Worm (Caenorhabditis elegans) whole organism, L2 larva: ENCODE data around the gene evl-20.

Source experiments
- C34F6.9 ChIP-seq: fragments of 150-350 bp; optimal IDR thresholded peaks from 2 replicates; lab custom pipeline; 2014; ENCODE audit warnings: missing biosample characterization, missing genetic modification characterization
- F13H6.1 ChIP-seq: sonication (generic microtip); optimal IDR thresholded peaks from 2 replicates; lab custom pipeline; 2016; ENCODE audit warnings: missing genetic modification characterization, missing compliant biosample characterization
- R02D3.7 ChIP-seq: fragments of 150-350 bp; optimal IDR thresholded peaks from 2 replicates; lab custom pipeline; 2014; ENCODE audit warnings: missing biosample characterization, missing genetic modification characterization
- Y55F3AM.14 ChIP-seq: fragments of 200-800 bp; sonication (Bioruptor generic); optimal IDR thresholded peaks from 2 replicates; lab custom pipeline; 2018; ENCODE audit warnings: mild to moderate bottlenecking, missing genetic modification characterization, missing compliant biosample characterization
- ZK546.5 ChIP-seq: sonication (generic microtip); optimal IDR thresholded peaks from 2 replicates; lab custom pipeline; 2017; ENCODE audit warnings: missing biosample characterization, missing genetic modification characterization
- aly-2 ChIP-seq: fragments of 150-350 bp; optimal IDR thresholded peaks from 2 replicates; lab custom pipeline; 2014; ENCODE audit warnings: missing biosample characterization, missing genetic modification characterization
- ama-1 ChIP-seq: fragments of 150-350 bp; optimal IDR thresholded peaks from 2 replicates; lab custom pipeline; 2018; ENCODE audit warnings: inconsistent platforms
- blmp-1 ChIP-seq: sonication (generic microtip); optimal IDR thresholded peaks from 2 replicates; lab custom pipeline; 2017; ENCODE audit warnings: missing genetic modification characterization, mild to moderate bottlenecking, missing compliant biosample characterization, antibody characterized with exemption, moderate library complexity; ENCODE audit not compliant: insufficient read depth
- crh-2 ChIP-seq: sonication (generic microtip); optimal IDR thresholded peaks from 2 replicates; lab custom pipeline; 2017; ENCODE audit warnings: missing biosample characterization, missing genetic modification characterization
- dmd-4 ChIP-seq: sonication (generic microtip); optimal IDR thresholded peaks from 2 replicates; lab custom pipeline; 2017; ENCODE audit warnings: missing biosample characterization, missing genetic modification characterization
- egl-27 ChIP-seq: sonication (generic microtip); optimal IDR thresholded peaks from 3 replicates; lab custom pipeline; 2017; ENCODE audit warnings: missing biosample characterization, missing genetic modification reagents, missing genetic modification characterization
- elt-1 ChIP-seq: fragments of 150-350 bp; optimal IDR thresholded peaks from 2 replicates; lab custom pipeline; 2014; ENCODE audit warnings: missing biosample characterization, missing genetic modification characterization
- fos-1 ChIP-seq: fragments of 150-350 bp; optimal IDR thresholded peaks from 2 replicates; lab custom pipeline; 2014; ENCODE audit warnings: missing biosample characterization, missing genetic modification characterization
- gmeb-1 ChIP-seq: fragments of 150-350 bp; optimal IDR thresholded peaks from 2 replicates; lab custom pipeline; 2014; ENCODE audit warnings: missing biosample characterization, missing genetic modification characterization
- lin-13 ChIP-seq: fragments of 150-350 bp; optimal IDR thresholded peaks from 2 replicates; lab custom pipeline; 2014; ENCODE audit warnings: missing biosample characterization, missing genetic modification reagents, missing genetic modification characterization
- lsy-2 ChIP-seq, 2 experiments: fragments of 150-350 bp in 1 of 2; sonication (generic microtip) in 1 of 2; optimal IDR thresholded peaks; 2 replicates each; lab custom pipeline; 2014 to 2017; ENCODE audit warnings: missing biosample characterization in 2 of 2, missing genetic modification characterization in 2 of 2
- mbf-1 ChIP-seq: sonication (generic microtip); optimal IDR thresholded peaks from 2 replicates; lab custom pipeline; 2017; ENCODE audit warnings: missing biosample characterization, missing genetic modification characterization
- mdl-1 ChIP-seq, 2 experiments: fragments of 150-350 bp in 1 of 2; sonication (generic microtip) in 1 of 2; optimal IDR thresholded peaks; 2 replicates each; lab custom pipeline; 2017; ENCODE audit warnings: missing biosample characterization in 2 of 2, missing genetic modification characterization in 2 of 2
- nhr-10 ChIP-seq: sonication (generic microtip); optimal IDR thresholded peaks from 2 replicates; lab custom pipeline; 2017; ENCODE audit warnings: missing biosample characterization, missing genetic modification characterization
- nhr-129 ChIP-seq: fragments of 150-350 bp; optimal IDR thresholded peaks from 2 replicates; lab custom pipeline; 2014; ENCODE audit warnings: missing biosample characterization, missing genetic modification characterization
- nhr-21 ChIP-seq: fragments of 150-350 bp; optimal IDR thresholded peaks from 2 replicates; lab custom pipeline; 2014; ENCODE audit warnings: missing biosample characterization, missing genetic modification characterization
- nhr-23 ChIP-seq: fragments of 150-350 bp; optimal IDR thresholded peaks from 2 replicates; lab custom pipeline; 2014; ENCODE audit warnings: missing biosample characterization, missing genetic modification reagents, missing genetic modification characterization
- nhr-237 ChIP-seq: fragments of 150-350 bp; optimal IDR thresholded peaks from 2 replicates; lab custom pipeline; 2014; ENCODE audit warnings: missing biosample characterization, missing genetic modification characterization
- nhr-25 ChIP-seq: fragments of 150-350 bp; sonication (generic microtip); optimal IDR thresholded peaks from 3 replicates; lab custom pipeline; 2014; ENCODE audit warnings: missing biosample characterization, missing genetic modification characterization
- nhr-6 ChIP-seq: fragments of 150-350 bp; optimal IDR thresholded peaks from 2 replicates; lab custom pipeline; 2014; ENCODE audit warnings: missing biosample characterization, missing genetic modification characterization
- nhr-77 ChIP-seq: fragments of 150-350 bp; optimal IDR thresholded peaks from 2 replicates; lab custom pipeline; 2014; ENCODE audit warnings: missing biosample characterization, missing genetic modification characterization
- peb-1 ChIP-seq: fragments of 150-350 bp; optimal IDR thresholded peaks from 2 replicates; lab custom pipeline; 2014; ENCODE audit warnings: missing biosample characterization, missing genetic modification characterization
- sma-3 ChIP-seq: sonication (generic microtip); optimal IDR thresholded peaks from 2 replicates; lab custom pipeline; 2016; ENCODE audit warnings: missing genetic modification reagents, missing genetic modification characterization, missing compliant biosample characterization
- sma-9 ChIP-seq, 2 experiments: fragments of 150-350 bp in 1 of 2; sonication (generic microtip) in 1 of 2; optimal IDR thresholded peaks; 2 replicates each; lab custom pipeline; 2014 to 2016; ENCODE audit warnings: missing genetic modification characterization in 2 of 2, mild to moderate bottlenecking in 1 of 2, missing biosample characterization in 1 of 2, missing compliant biosample characterization in 1 of 2, missing genetic modification reagents in 1 of 2, moderate library complexity in 1 of 2
- snpc-4 ChIP-seq: fragments of 150-350 bp; optimal IDR thresholded peaks from 2 replicates; lab custom pipeline; 2014; ENCODE audit warnings: missing biosample characterization, missing genetic modification characterization
- unc-55 ChIP-seq: fragments of 150-350 bp; sonication (generic microtip); optimal IDR thresholded peaks from 3 replicates; lab custom pipeline; 2014; ENCODE audit warnings: missing biosample characterization, missing genetic modification reagents, missing genetic modification characterization
- zag-1 ChIP-seq: fragments of 150-350 bp; optimal IDR thresholded peaks from 2 replicates; lab custom pipeline; 2014; ENCODE audit warnings: missing biosample characterization, missing genetic modification characterization
- ztf-1 ChIP-seq: fragments of 200-800 bp; sonication (Bioruptor generic); conservative IDR thresholded peaks from 2 replicates; pipeline ENCODE4 v1.3.6; 2022; ENCODE audit warnings: missing genetic modification characterization, missing compliant biosample characterization
- ztf-4 ChIP-seq: fragments of 150-350 bp; optimal IDR thresholded peaks from 2 replicates; lab custom pipeline; 2014; ENCODE audit warnings: missing biosample characterization, missing genetic modification characterization

evl-20 gene

ce11 chrII:8440792-8441191, 3.3 kb upstream of the evl-20 start:
- TF ChIP-seq egl-27 (tag; lab: Kevin White, UChicago): peak; percentile 40
- no peak for TF ChIP-seq lin-13
- TF ChIP-seq elt-1 (tag; lab: Kevin White, UChicago): no peak
- peak; percentile 86 for TF ChIP-seq nhr-21 (tag; lab: Kevin White, UChicago)
- TF ChIP-seq fos-1: peak; percentile 54
- peak; percentile 66 for TF ChIP-seq nhr-25 (tag; lab: Kevin White, UChicago)
- no peak for TF ChIP-seq nhr-237 (tag; lab: Kevin White, UChicago)
- peak; percentile 85 for TF ChIP-seq sma-3 (GFP tag; lab: Kevin White, UChicago)
- TF ChIP-seq ama-1 (lab: Kevin White, UChicago): no peak
- no peak for TF ChIP-seq mbf-1
- TF ChIP-seq lsy-2 (tag; optimal IDR thresholded peaks at IDR 0.05; lab: Kevin White, UChicago): peak in 1 of 2 experiments; percentile 37
- TF ChIP-seq sma-9 (GFP tag; optimal IDR thresholded peaks at IDR 0.05; lab: Kevin White, UChicago): peak; percentile 90
- no peak for TF ChIP-seq sma-9 (tag; optimal IDR thresholded peaks at IDR 0.05; lab: Kevin White, UChicago)
- peak; percentile 5 to 20 for TF ChIP-seq mdl-1 (tag; optimal IDR thresholded peaks at IDR 0.05; lab: Kevin White, UChicago)
- TF ChIP-seq blmp-1: peak; percentile 50
- TF ChIP-seq gmeb-1 (tag; lab: Kevin White, UChicago): no peak
- peak; percentile 54 for TF ChIP-seq F13H6.1

- TF ChIP-seq ztf-4 (peak; percentile 1), sma-9 (GFP tag; optimal IDR thresholded peaks at IDR 0.05; lab: Kevin White, UChicago) (peak; percentile 25), sma-9 (tag; optimal IDR thresholded peaks at IDR 0.05; lab: Kevin White, UChicago) (no peak), unc-55 (GFP tag; lab: Kevin White, UChicago) (no peak), nhr-77 (tag; lab: Kevin White, UChicago) (no peak)
Measured at ce11 chrII:8441519-8441918, 2.6 kb upstream of the evl-20 start.

- peak; percentile 76 to 93 for TF ChIP-seq lsy-2 (tag; optimal IDR thresholded peaks at IDR 0.05; lab: Kevin White, UChicago)
- peak; percentile 31 for TF ChIP-seq crh-2 (tag; lab: Kevin White, UChicago)
- TF ChIP-seq sma-3 (GFP tag; lab: Kevin White, UChicago): peak; percentile 67
- no peak for TF ChIP-seq nhr-237 (tag; lab: Kevin White, UChicago)
- TF ChIP-seq peb-1 (tag; lab: Kevin White, UChicago): no peak
- TF ChIP-seq unc-55 (GFP tag; lab: Kevin White, UChicago): peak; percentile 59
- TF ChIP-seq nhr-21 (tag; lab: Kevin White, UChicago): peak; percentile 65
- TF ChIP-seq F13H6.1: peak; percentile 1
- peak; percentile 79 for TF ChIP-seq nhr-25 (tag; lab: Kevin White, UChicago)
- no peak for TF ChIP-seq ztf-1 (GFP tag; lab: Robert Waterston, UW)
- TF ChIP-seq zag-1: no peak
- TF ChIP-seq egl-27 (tag; lab: Kevin White, UChicago): no peak
- peak; percentile 16 for TF ChIP-seq fos-1
- TF ChIP-seq dmd-4 (tag; lab: Kevin White, UChicago): no peak
- peak; percentile 53 for TF ChIP-seq gmeb-1 (tag; lab: Kevin White, UChicago)
- TF ChIP-seq C34F6.9 (tag; lab: Kevin White, UChicago): peak; percentile 43
- TF ChIP-seq sma-9 (GFP tag; optimal IDR thresholded peaks at IDR 0.05; lab: Kevin White, UChicago): peak; percentile 60
- no peak for TF ChIP-seq sma-9 (tag; optimal IDR thresholded peaks at IDR 0.05; lab: Kevin White, UChicago)
- peak; percentile 17 for TF ChIP-seq blmp-1
- peak; percentile 42 for TF ChIP-seq Y55F3AM.14 (GFP tag; lab: Kevin White, UChicago)
- TF ChIP-seq snpc-4 (tag; lab: Kevin White, UChicago): no peak
Measured at ce11 chrII:8442176-8442575, 1.9 kb upstream of the evl-20 start.

- TF ChIP-seq ztf-4: no peak
- no peak for TF ChIP-seq nhr-21 (tag; lab: Kevin White, UChicago)
- TF ChIP-seq nhr-23 (tag; lab: Kevin White, UChicago): no peak
- TF ChIP-seq mbf-1: no peak
- TF ChIP-seq blmp-1: no peak
- no peak for TF ChIP-seq ztf-1 (GFP tag; lab: Robert Waterston, UW)
- TF ChIP-seq, all 48 proteins: peak for 0
Measured at ce11 chrII:8442717-8443223, 1.3 kb upstream of the evl-20 start, which contains the start of gene eif-3.G. Gene eif-3.G (plus strand): TSS chrII:8442767.

- TF ChIP-seq nhr-129: no peak
- TF ChIP-seq ZK546.5 (tag; lab: Kevin White, UChicago): no peak
- no peak for TF ChIP-seq unc-55 (GFP tag; lab: Kevin White, UChicago)
- TF ChIP-seq nhr-10: no peak
- TF ChIP-seq nhr-6 (tag; lab: Kevin White, UChicago): no peak
- TF ChIP-seq aly-2: no peak
- no peak for TF ChIP-seq Y55F3AM.14 (GFP tag; lab: Kevin White, UChicago)
- no peak for TF ChIP-seq zag-1
- no peak for TF ChIP-seq F13H6.1
- TF ChIP-seq crh-2 (tag; lab: Kevin White, UChicago): no peak
- TF ChIP-seq C34F6.9 (tag; lab: Kevin White, UChicago): no peak
- no peak for TF ChIP-seq gmeb-1 (tag; lab: Kevin White, UChicago)
- TF ChIP-seq sma-3 (GFP tag; lab: Kevin White, UChicago): no peak
- TF ChIP-seq R02D3.7 (tag; lab: Kevin White, UChicago): no peak
- TF ChIP-seq fos-1: no peak
- no peak for TF ChIP-seq ztf-1 (GFP tag; lab: Robert Waterston, UW)
Measured at ce11 chrII:8446731-8447130, 2.6 kb downstream of the evl-20 start, which contains the start of gene cut-3. Gene cut-3 (minus strand): TSS chrII:8446831.
